Worm (Caenorhabditis elegans) whole organism, L1 larva: ENCODE data around the gene D1046.2.

ENCODE experiments used
- C16A3.4 ChIP-seq: fragments of 150-350 bp; optimal IDR thresholded peaks from 2 replicates; lab custom pipeline; 2014; ENCODE audit warnings: missing biosample characterization, missing genetic modification characterization
- F16B12.6 ChIP-seq: fragments of 150-350 bp; optimal IDR thresholded peaks from 2 replicates; lab custom pipeline; 2014; ENCODE audit warnings: missing biosample characterization, missing genetic modification characterization
- aha-1 ChIP-seq: fragments of 150-350 bp; optimal IDR thresholded peaks from 2 replicates; lab custom pipeline; 2014; ENCODE audit warnings: missing biosample characterization, missing genetic modification characterization
- blmp-1 ChIP-seq: fragments of 150-350 bp; optimal IDR thresholded peaks from 2 replicates; lab custom pipeline; 2014; ENCODE audit warnings: missing biosample characterization, missing genetic modification characterization
- ceh-82 ChIP-seq, 3 experiments: fragments of 150-350 bp in 1 of 3; sonication (generic microtip) in 2 of 3; optimal IDR thresholded peaks; 2 replicates each; lab custom pipeline; 2014 to 2017; ENCODE audit warnings: missing biosample characterization in 3 of 3, missing genetic modification characterization in 3 of 3
- ceh-88 ChIP-seq: fragments of 200-800 bp; sonication (Bioruptor generic); IDR thresholded peaks from 2 replicates; pipeline ENCODE4 v1.3.6; 2022; ENCODE audit warnings: missing genetic modification characterization, missing compliant biosample characterization
- dpl-1 ChIP-seq, 3 experiments: fragments of 150-350 bp in 2 of 3; sonication (generic microtip) in 1 of 3; optimal IDR thresholded peaks; 2 replicates each; lab custom pipeline; 2014 to 2017; ENCODE audit warnings: missing biosample characterization in 3 of 3, missing genetic modification characterization in 3 of 3, missing genetic modification reagents in 3 of 3
- efl-1 ChIP-seq, 4 experiments: fragments of 150-350 bp; optimal IDR thresholded peaks in 3 of 4; peaks in 1 of 4; 1 replicate in 1 of 4; 2 replicates in 3 of 4; lab custom pipeline; 2014; ENCODE audit warnings: missing biosample characterization in 2 of 4, missing genetic modification characterization in 2 of 4, missing genetic modification reagents in 2 of 4
- egl-13 ChIP-seq: sonication (generic microtip); optimal IDR thresholded peaks from 2 replicates; lab custom pipeline; 2016; ENCODE audit warnings: missing genotype, missing genetic modification reagents, missing genetic modification characterization, missing compliant biosample characterization
- ets-5 ChIP-seq: fragments of 200-800 bp; sonication (Bioruptor generic); IDR thresholded peaks from 2 replicates; pipeline ENCODE4 v1.3.6; 2022; ENCODE audit warnings: missing genetic modification characterization, missing compliant biosample characterization
- fkh-8 ChIP-seq: sonication (generic microtip); optimal IDR thresholded peaks from 2 replicates; lab custom pipeline; 2016; ENCODE audit warnings: mild to moderate bottlenecking, missing genetic modification characterization, missing compliant biosample characterization
- grh-1 ChIP-seq: fragments of 200-800 bp; sonication (Bioruptor generic); IDR thresholded peaks from 2 replicates; pipeline ENCODE4 v1.3.6; 2022; ENCODE audit warnings: missing genetic modification reagents, missing genetic modification characterization, missing compliant biosample characterization
- hlh-17 ChIP-seq: fragments of 200-800 bp; sonication (Bioruptor generic); optimal IDR thresholded peaks from 2 replicates; lab custom pipeline; 2018; ENCODE audit warnings: missing genetic modification characterization, mild to moderate bottlenecking, missing compliant biosample characterization, moderate library complexity, borderline replicate concordance
- hpl-2 ChIP-seq: fragments of 150-350 bp; optimal IDR thresholded peaks from 2 replicates; lab custom pipeline; 2014; ENCODE audit warnings: missing biosample characterization, missing genetic modification reagents, missing genetic modification characterization
- isw-1 ChIP-seq: fragments of 200-800 bp; sonication (Bioruptor generic); IDR thresholded peaks from 2 replicates; pipeline ENCODE4 v1.3.6; 2022; ENCODE audit warnings: missing genetic modification characterization, missing compliant biosample characterization
- lin-14 ChIP-seq: fragments of 200-800 bp; sonication (Bioruptor generic); optimal IDR thresholded peaks from 2 replicates; lab custom pipeline; 2018; ENCODE audit warnings: mild to moderate bottlenecking, missing genetic modification characterization, moderate library complexity, missing compliant biosample characterization
- lin-15B ChIP-seq: fragments of 150-350 bp; sonication (generic microtip); optimal IDR thresholded peaks from 3 replicates; lab custom pipeline; 2014; ENCODE audit warnings: missing biosample characterization, missing genetic modification characterization
- lin-35 ChIP-seq, 2 experiments: fragments of 150-350 bp; optimal IDR thresholded peaks; 2 replicates each; lab custom pipeline; 2014; ENCODE audit warnings: missing biosample characterization in 2 of 2, missing genetic modification characterization in 2 of 2, missing genetic modification reagents in 2 of 2
- lir-3 ChIP-seq: sonication (generic microtip); optimal IDR thresholded peaks from 2 replicates; lab custom pipeline; 2016; ENCODE audit warnings: mild to moderate bottlenecking, missing genetic modification characterization, moderate library complexity, missing compliant biosample characterization; ENCODE audit not compliant: poor library complexity
- lsy-2 ChIP-seq, 2 experiments: fragments of 150-350 bp; optimal IDR thresholded peaks; 2 replicates each; lab custom pipeline; 2014; ENCODE audit warnings: missing biosample characterization in 2 of 2, missing genetic modification characterization in 2 of 2
- mef-2 ChIP-seq: fragments of 150-350 bp; optimal IDR thresholded peaks from 2 replicates; lab custom pipeline; 2014; ENCODE audit warnings: missing biosample characterization, missing genetic modification characterization
- mep-1 ChIP-seq: fragments of 150-350 bp; optimal IDR thresholded peaks from 2 replicates; lab custom pipeline; 2014; ENCODE audit warnings: missing biosample characterization, missing genetic modification characterization
- nhr-11 ChIP-seq: fragments of 150-350 bp; optimal IDR thresholded peaks from 2 replicates; lab custom pipeline; 2014; ENCODE audit warnings: missing biosample characterization, missing genetic modification characterization
- nhr-12 ChIP-seq: sonication (generic microtip); optimal IDR thresholded peaks from 2 replicates; lab custom pipeline; 2017; ENCODE audit warnings: missing biosample characterization, missing genetic modification characterization
- nhr-19 ChIP-seq: fragments of 200-800 bp; sonication (Bioruptor generic); conservative IDR thresholded peaks from 2 replicates; pipeline ENCODE4 v1.3.6; 2022; ENCODE audit warnings: missing genetic modification characterization, missing compliant biosample characterization
- nhr-47 ChIP-seq: sonication (generic microtip); optimal IDR thresholded peaks from 2 replicates; lab custom pipeline; 2016; ENCODE audit warnings: mild to moderate bottlenecking, missing genetic modification characterization, moderate library complexity, missing compliant biosample characterization
- nhr-71 ChIP-seq: sonication (generic microtip); optimal IDR thresholded peaks from 2 replicates; lab custom pipeline; 2016; ENCODE audit warnings: mild to moderate bottlenecking, missing genetic modification characterization, moderate library complexity, missing compliant biosample characterization
- nhr-76 ChIP-seq: sonication (generic microtip); optimal IDR thresholded peaks from 2 replicates; lab custom pipeline; 2017; ENCODE audit warnings: missing biosample characterization, missing genetic modification characterization
- nhr-77 ChIP-seq: fragments of 150-350 bp; optimal IDR thresholded peaks from 2 replicates; lab custom pipeline; 2014; ENCODE audit warnings: missing biosample characterization, missing genetic modification characterization
- nhr-84 ChIP-seq: sonication (generic microtip); optimal IDR thresholded peaks from 2 replicates; lab custom pipeline; 2017; ENCODE audit warnings: missing biosample characterization, missing genetic modification characterization
- nhr-85 ChIP-seq: sonication (generic microtip); peaks from one replicate; lab custom pipeline; 2016; ENCODE audit warnings: missing genetic modification characterization, inconsistent platforms, missing compliant biosample characterization
- nhr-90 ChIP-seq: sonication (generic microtip); optimal IDR thresholded peaks from 2 replicates; lab custom pipeline; 2016; ENCODE audit warnings: mild to moderate bottlenecking, missing genetic modification characterization, missing compliant biosample characterization; ENCODE audit not compliant: poor library complexity
- pqm-1 ChIP-seq: sonication (generic microtip); optimal IDR thresholded peaks from 3 replicates; lab custom pipeline; 2017; ENCODE audit warnings: missing biosample characterization, missing genetic modification characterization
- skn-1 ChIP-seq: fragments of 150-350 bp; optimal IDR thresholded peaks from 2 replicates; lab custom pipeline; 2014; ENCODE audit warnings: missing biosample characterization, missing genetic modification characterization
- snpc-4 ChIP-seq: fragments of 150-350 bp; optimal IDR thresholded peaks from 2 replicates; lab custom pipeline; 2014; ENCODE audit warnings: missing biosample characterization, missing genetic modification characterization
- snu-23 ChIP-seq: sonication (generic microtip); optimal IDR thresholded peaks from 2 replicates; lab custom pipeline; 2016; ENCODE audit warnings: missing genetic modification characterization, missing compliant biosample characterization
- sptf-1 ChIP-seq: fragments of 150-350 bp; optimal IDR thresholded peaks from 2 replicates; lab custom pipeline; 2014; ENCODE audit warnings: missing biosample characterization, missing genetic modification characterization
- sup-37 ChIP-seq: fragments of 200-800 bp; sonication (Bioruptor generic); optimal IDR thresholded peaks from 2 replicates; lab custom pipeline; 2018; ENCODE audit warnings: mild to moderate bottlenecking, missing genetic modification characterization, missing compliant biosample characterization
- swsn-7 ChIP-seq: sonication (generic microtip); optimal IDR thresholded peaks from 2 replicates; lab custom pipeline; 2016; ENCODE audit warnings: missing genetic modification characterization, missing compliant biosample characterization
- tlp-1 ChIP-seq: fragments of 150-350 bp; optimal IDR thresholded peaks from 2 replicates; lab custom pipeline; 2014; ENCODE audit warnings: missing biosample characterization, missing genetic modification characterization
- unc-130 ChIP-seq: fragments of 150-350 bp; optimal IDR thresholded peaks from 2 replicates; lab custom pipeline; 2017; ENCODE audit warnings: missing biosample characterization, missing genetic modification characterization, inconsistent platforms
- unc-30 ChIP-seq: sonication (generic microtip); optimal IDR thresholded peaks from 2 replicates; lab custom pipeline; 2017; ENCODE audit warnings: missing biosample characterization, missing genetic modification characterization
- xbp-1 ChIP-seq: sonication (generic microtip); optimal IDR thresholded peaks from 2 replicates; lab custom pipeline; 2016; ENCODE audit warnings: missing genetic modification characterization, missing compliant biosample characterization
- ztf-11 ChIP-seq, 2 experiments: sonication (generic microtip); optimal IDR thresholded peaks; 2 replicates each; lab custom pipeline; 2016 to 2017; ENCODE audit warnings: missing genetic modification characterization in 2 of 2, missing biosample characterization in 1 of 2, missing compliant biosample characterization in 1 of 2

D1046.2 gene

ce11 chrIV:8925990-8926389, at the start of gene D1046.2, which contains the start of gene cfim-2:
TSS of gene D1046.2 (minus strand) at chrIV:8926067.
TSS of gene cfim-2 (plus strand) at chrIV:8926324.
- TF ChIP-seq unc-30 (tag; lab: Kevin White, UChicago) (no peak), swsn-7 (tag; lab: Kevin White, UChicago) (peak; percentile 30), nhr-19 (GFP tag; lab: Robert Waterston, UW) (no peak), sup-37 (no peak), unc-130 (peak; percentile 47), lin-14 (GFP tag; lab: Kevin White, UChicago) (peak; percentile 4), mef-2 (no peak), lin-15B (tag; lab: Kevin White, UChicago) (peak; percentile 12), efl-1 (optimal IDR thresholded peaks at IDR 0.05; lab: Kevin White, UChicago) (peak; percentile 4 to 33), efl-1 (GFP tag; optimal IDR thresholded peaks at IDR 0.05 in 1 of 2; lab: Kevin White, UChicago) (peak; percentile 14 to 86), hlh-17 (GFP tag; lab: Kevin White, UChicago) (no peak), isw-1 (GFP tag; lab: Robert Waterston, UW) (no peak), dpl-1 (GFP tag; optimal IDR thresholded peaks at IDR 0.05; lab: Kevin White, UChicago) (peak; percentile 5 to 33 (median 27)), nhr-47 (tag; lab: Kevin White, UChicago) (peak; percentile 30), F16B12.6 (tag; lab: Kevin White, UChicago) (no peak), nhr-85 (tag; lab: Kevin White, UChicago) (no peak), ets-5 (GFP tag; lab: Robert Waterston, UW) (no peak), sptf-1 (tag; lab: Kevin White, UChicago) (no peak), nhr-77 (tag; lab: Kevin White, UChicago) (no peak), nhr-11 (tag; lab: Kevin White, UChicago) (no peak), tlp-1 (tag; lab: Kevin White, UChicago) (no peak), C16A3.4 (tag; lab: Kevin White, UChicago) (peak; percentile 28), ztf-11 (tag; optimal IDR thresholded peaks at IDR 0.05; lab: Kevin White, UChicago) (no peak), blmp-1 (peak; percentile 46), nhr-12 (tag; lab: Kevin White, UChicago) (no peak), nhr-71 (tag; lab: Kevin White, UChicago) (peak; percentile 39), mep-1 (tag; lab: Kevin White, UChicago) (peak; percentile 41), skn-1 (tag; lab: Kevin White, UChicago) (peak; percentile 3), hpl-2 (GFP tag; lab: Kevin White, UChicago) (no peak), snu-23 (GFP tag; lab: Kevin White, UChicago) (peak; percentile 37), nhr-90 (no peak), grh-1 (GFP tag; lab: Robert Waterston, UW) (no peak), lsy-2 (tag; optimal IDR thresholded peaks at IDR 0.05; lab: Kevin White, UChicago) (peak in 1 of 2 experiments; percentile 64), xbp-1 (tag; lab: Kevin White, UChicago) (peak; percentile 1), aha-1 (tag; lab: Kevin White, UChicago) (no peak), pqm-1 (no peak), lin-35 (GFP tag; optimal IDR thresholded peaks at IDR 0.05; lab: Kevin White, UChicago) (peak in 1 of 2 experiments; percentile 48), nhr-84 (no peak)
- TF ChIP-seq, all 84 proteins: peak for 16

ce11 chrIV:8975331-8975625, 49.4 kb upstream of the D1046.2 start, which contains the start of gene pdzd-8:
TSS of gene pdzd-8 (plus strand) at chrIV:8975526.
- TF ChIP-seq fkh-8 (tag; lab: Kevin White, UChicago) (no peak), mef-2 (no peak), ztf-11 (tag; optimal IDR thresholded peaks at IDR 0.05; lab: Kevin White, UChicago) (no peak), dpl-1 (GFP tag; optimal IDR thresholded peaks at IDR 0.05; lab: Kevin White, UChicago) (no peak), lir-3 (no peak), ceh-88 (GFP tag; lab: Robert Waterston, UW) (no peak), snpc-4 (tag; lab: Kevin White, UChicago) (no peak), nhr-76 (tag; lab: Kevin White, UChicago) (no peak), egl-13 (tag; lab: Kevin White, UChicago) (no peak), isw-1 (GFP tag; lab: Robert Waterston, UW) (no peak), ceh-82 (tag; optimal IDR thresholded peaks at IDR 0.05; lab: Kevin White, UChicago) (no peak)
- TF ChIP-seq, all 84 proteins: peak for 0
